Fruit fly (Drosophila melanogaster) ovary, adult (tissue): ENCODE measurements around the gene CG11601.
A peak's percentile ranks its signal among the peaks of the same experiment; 100 is the strongest.

Experiments used
- CG17801 ChIP-seq: fragments of 200-800 bp; optimal IDR thresholded peaks from 2 replicates; lab custom pipeline; 2019; ENCODE audit warnings: missing biosample characterization, mild to moderate bottlenecking, missing genetic modification characterization, moderate library complexity; ENCODE audit not compliant: partially characterized antibody

CG11601 gene

dm6 chr2L:278134-278533 is 4.9 kb downstream of the CG11601 start, which contains the start of gene CG17078:
Gene CG17078 (minus strand): TSS chr2L:278234.
- no peak for TF ChIP-seq CG17801 (GFP tag; lab: Kevin White, UChicago)

- no peak for TF ChIP-seq CG17801 (GFP tag; lab: Kevin White, UChicago)
Measured at dm6 chr2L:277122-277671, 5.9 kb downstream of the CG11601 start, which contains the start of gene smo. Gene smo (plus strand): TSS chr2L:277582.

dm6 chr2L:273603-274002 is 9.5 kb downstream of the CG11601 start, which contains the start of the genes mbm and CG11555:
Gene mbm (minus strand): TSS chr2L:273715.
Gene CG11555 (plus strand): TSS chr2L:273836.
- TF ChIP-seq CG17801 (GFP tag; lab: Kevin White, UChicago) = peak; percentile 32

dm6 chr2L:271553-271952 is 11.5 kb downstream of the CG11601 start, which contains the start of gene Dus1:
Gene Dus1 (minus strand): TSS chr2L:271744.
- TF ChIP-seq CG17801 (GFP tag; lab: Kevin White, UChicago) = peak; percentile 55

- no peak for TF ChIP-seq CG17801 (GFP tag; lab: Kevin White, UChicago)
Measured at dm6 chr2L:268788-269187, 14.3 kb downstream of the CG11601 start, which contains the start of gene CG3345. Gene CG3345 (plus strand): TSS chr2L:269088.

dm6 chr2L:267441-268089 is 15.5 kb downstream of the CG11601 start, which contains the start of gene CG17075:
Gene CG17075 (minus strand): TSS chr2L:267505.
- TF ChIP-seq CG17801 (GFP tag; lab: Kevin White, UChicago) = no peak

dm6 chr2L:252174-252573 is 30.9 kb downstream of the CG11601 start, which contains the start of gene Rpp30:
Gene Rpp30 (minus strand): TSS chr2L:252373.
- no peak for TF ChIP-seq CG17801 (GFP tag; lab: Kevin White, UChicago)

- peak; percentile 75 for TF ChIP-seq CG17801 (GFP tag; lab: Kevin White, UChicago)
Measured at dm6 chr2L:250507-251215, 32.4 kb downstream of the CG11601 start, which contains the start of gene kis. Gene kis (minus strand): TSS chr2L:250823.

dm6 chr2L:249048-249825 is 33.8 kb downstream of the CG11601 start:
- no peak for TF ChIP-seq CG17801 (GFP tag; lab: Kevin White, UChicago)

- no peak for TF ChIP-seq CG17801 (GFP tag; lab: Kevin White, UChicago)
Measured at dm6 chr2L:248592-248991, 34.5 kb downstream of the CG11601 start.

- TF ChIP-seq CG17801 (GFP tag; lab: Kevin White, UChicago) = no peak
Measured at dm6 chr2L:247845-248473, 35.1 kb downstream of the CG11601 start.

- TF ChIP-seq CG17801 (GFP tag; lab: Kevin White, UChicago) = no peak
Measured at dm6 chr2L:247432-247831, 35.6 kb downstream of the CG11601 start.

dm6 chr2L:246656-247340 is 36.3 kb downstream of the CG11601 start:
- TF ChIP-seq CG17801 (GFP tag; lab: Kevin White, UChicago) = peak; percentile 79
